Worm (Caenorhabditis elegans): Measurements from ENCODE around the gene hda-4.

Gene hda-4

ce11 chrX:16731167-16731566 lies 1.8 kb downstream of the hda-4 start:
- TF ChIP-seq unc-62 (GFP tag; optimal IDR thresholded peaks at IDR 0.05), result no peak

DNA sequence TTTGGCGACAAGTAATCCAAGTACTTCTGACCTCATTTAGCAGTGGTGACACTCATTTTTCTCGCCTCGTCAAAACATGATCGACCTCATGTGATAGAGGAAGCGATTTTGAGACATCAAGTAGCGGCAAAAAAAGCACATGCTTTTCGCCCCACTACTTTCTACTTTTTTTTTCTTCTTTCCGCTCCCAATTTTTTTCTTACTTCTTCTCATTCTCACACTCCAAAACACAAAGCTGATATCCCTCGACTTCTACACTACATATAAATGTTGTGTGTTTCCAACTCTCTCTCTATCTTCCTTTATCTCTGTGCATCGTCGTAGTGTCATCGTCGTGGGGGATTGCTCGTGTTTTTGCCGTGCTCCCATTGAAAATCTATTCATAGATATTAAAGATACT lies 2.9 kb downstream of the hda-4 start:
- no peak for TF ChIP-seq unc-62 (GFP tag; optimal IDR thresholded peaks at IDR 0.05)

DNA sequence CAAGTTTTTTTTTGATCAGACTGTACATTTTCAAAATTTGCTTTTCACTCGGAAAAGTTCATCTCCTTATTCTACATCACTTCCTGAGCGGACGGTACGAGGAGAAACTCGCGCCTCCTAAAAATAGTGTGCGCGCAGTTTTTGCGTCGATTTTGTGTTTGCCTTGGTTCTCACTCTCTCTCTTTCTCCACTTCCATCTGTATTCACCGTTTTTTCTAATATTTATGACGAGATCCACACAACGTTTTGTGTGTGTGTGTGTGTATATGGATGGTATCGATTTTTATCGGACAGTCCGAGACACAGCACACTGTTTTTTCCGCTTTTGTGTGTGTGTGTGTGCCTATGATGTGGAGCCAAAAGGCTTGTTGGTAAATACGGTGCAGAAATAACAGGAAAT lies 4.1 kb downstream of the hda-4 start:
- no peak for TF ChIP-seq unc-62 (GFP tag; optimal IDR thresholded peaks at IDR 0.05)

DNA sequence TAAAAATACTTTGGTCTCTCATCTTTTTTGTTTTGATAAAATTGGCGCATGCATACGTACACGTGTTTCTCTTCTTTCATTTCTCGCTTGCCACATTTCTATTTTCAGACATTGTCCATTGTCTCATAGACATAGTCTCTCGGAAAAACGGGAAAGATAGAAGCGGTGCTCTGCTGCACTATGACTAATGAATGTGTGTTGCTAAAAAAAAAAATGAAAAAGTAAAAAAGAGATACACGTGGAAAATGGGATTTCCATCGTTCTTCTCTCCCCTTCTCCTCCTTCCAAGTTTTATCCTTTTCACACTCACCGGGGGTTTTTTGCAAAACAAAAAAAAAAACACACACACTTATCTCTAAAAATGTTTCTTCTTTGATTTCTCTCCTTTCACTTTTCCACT lies 5.6 kb downstream of the hda-4 start:
- TF ChIP-seq unc-62 (GFP tag; optimal IDR thresholded peaks at IDR 0.05), result no peak

DNA sequence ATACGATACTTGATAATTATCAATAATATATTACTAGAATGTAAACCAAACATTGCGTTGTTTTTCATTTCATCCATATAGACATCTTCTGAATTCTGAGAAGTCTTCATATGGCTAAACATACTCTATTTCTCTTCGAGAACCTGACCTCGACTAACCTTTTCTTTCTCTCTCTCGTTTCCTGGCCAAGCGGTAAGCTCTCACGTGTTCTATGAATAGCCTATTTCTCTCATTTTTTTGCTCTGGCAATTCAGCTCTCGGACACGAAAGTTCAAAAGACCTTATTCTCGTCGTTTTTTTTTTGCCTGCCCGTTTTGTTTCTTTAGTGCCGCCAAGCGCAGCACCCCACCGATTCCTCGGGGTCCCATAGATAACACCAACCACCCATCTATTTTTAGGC lies 8.1 kb downstream of the hda-4 start:
- TF ChIP-seq unc-62 (GFP tag; optimal IDR thresholded peaks at IDR 0.05), result no peak

- no peak for TF ChIP-seq unc-62 (GFP tag; optimal IDR thresholded peaks at IDR 0.05)
Observed at ce11 chrX:16744940-16745339, 15.6 kb downstream of the hda-4 start, which contains the start of gene C10E2.2. Gene C10E2.2, plus strand, starts transcription at chrX:16745240.

ce11 chrX:16752196-16752595 lies 22.8 kb downstream of the hda-4 start:
- TF ChIP-seq unc-62 (GFP tag; optimal IDR thresholded peaks at IDR 0.05), result no peak

DNA sequence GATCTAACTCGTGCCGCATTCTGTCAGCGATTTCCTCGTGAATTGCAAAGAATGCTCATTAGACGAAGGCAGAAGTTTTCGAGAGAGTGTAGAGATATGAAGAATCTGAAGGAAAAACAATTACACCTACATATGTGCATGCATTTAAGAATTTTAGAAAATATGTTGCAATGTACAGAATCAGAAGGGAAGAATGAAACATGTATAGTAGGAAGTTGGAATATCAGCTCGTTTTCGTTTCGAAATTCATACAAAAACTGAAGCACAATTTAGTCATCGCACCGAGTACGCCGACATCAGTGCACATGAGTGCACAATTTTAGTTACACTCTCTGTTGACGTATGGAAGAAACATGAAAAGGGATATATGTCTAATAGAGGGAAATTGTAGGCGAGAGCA lies 25.1 kb downstream of the hda-4 start, which contains the start of gene C10E2.5:
Gene C10E2.5, minus strand, starts transcription at position 101 of the 400 bp plus-strand sequence.
- TF ChIP-seq unc-62 (GFP tag; optimal IDR thresholded peaks at IDR 0.05), result no peak

ce11 chrX:16762529-16762928 lies 33.2 kb downstream of the hda-4 start, which contains the start of gene C10E2.1:
Gene C10E2.1, plus strand, starts transcription at chrX:16762829.
- no peak for TF ChIP-seq unc-62 (GFP tag; optimal IDR thresholded peaks at IDR 0.05)

DNA sequence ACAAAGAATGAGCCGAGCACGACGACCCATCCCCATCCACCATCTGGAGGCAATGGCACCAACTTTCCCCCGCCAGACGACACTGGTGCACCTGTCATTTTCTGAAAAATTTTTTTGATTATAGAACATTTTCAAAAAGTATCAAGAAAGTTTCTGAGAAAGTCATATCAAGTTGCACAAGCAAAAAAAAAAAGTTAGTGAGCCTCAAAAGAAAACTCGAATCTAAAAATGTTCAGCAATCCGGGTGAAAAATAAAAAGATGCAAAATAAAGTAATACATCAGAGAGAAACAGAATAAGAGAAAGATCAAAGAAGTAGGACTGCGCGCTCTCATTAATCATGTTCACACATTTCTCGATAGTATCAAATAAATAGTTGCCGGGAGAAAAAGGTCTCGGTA lies 41.0 kb downstream of the hda-4 start, which contains the start of gene mct-6:
Gene mct-6, minus strand, starts transcription at position 101 of the 400 bp plus-strand sequence.
- TF ChIP-seq unc-62 (GFP tag; optimal IDR thresholded peaks at IDR 0.05), result no peak

ce11 chrX:16770919-16771318 lies 41.6 kb downstream of the hda-4 start:
- TF ChIP-seq unc-62 (GFP tag; optimal IDR thresholded peaks at IDR 0.05), result no peak

DNA sequence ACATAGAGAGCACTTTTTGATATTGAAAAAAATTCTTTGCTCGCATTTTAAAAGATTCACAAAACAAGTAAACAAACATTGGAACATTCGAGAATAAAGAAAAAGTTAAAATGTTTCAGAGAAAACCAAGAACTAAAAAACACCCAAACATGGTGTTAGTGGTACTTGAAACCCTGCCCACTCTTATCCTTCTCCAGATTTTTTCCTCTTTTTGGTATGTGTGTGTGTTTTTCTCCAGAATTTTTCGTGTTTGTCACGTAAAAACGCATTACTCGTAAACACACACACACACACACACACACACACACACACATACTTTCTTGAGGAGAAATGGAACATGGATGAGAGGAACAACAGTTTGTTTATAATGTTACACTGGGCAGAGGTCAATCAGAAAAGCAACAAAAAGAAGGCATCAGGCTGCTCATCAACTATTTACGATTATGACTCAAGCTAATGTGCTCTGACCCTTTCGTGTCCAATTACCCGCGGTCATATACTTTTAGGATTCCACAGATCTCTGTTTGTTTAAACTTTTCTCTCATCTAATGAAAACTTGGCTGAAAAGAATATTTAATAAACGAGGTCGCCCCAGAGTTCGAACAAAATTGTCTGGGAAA lies 42.9 kb downstream of the hda-4 start:
- no peak for TF ChIP-seq unc-62 (GFP tag; optimal IDR thresholded peaks at IDR 0.05)

- TF ChIP-seq unc-62 (GFP tag; optimal IDR thresholded peaks at IDR 0.05), result no peak
Observed at ce11 chrX:16773421-16773820, 44.1 kb downstream of the hda-4 start.

- no peak for TF ChIP-seq unc-62 (GFP tag; optimal IDR thresholded peaks at IDR 0.05)
Observed at ce11 chrX:16775335-16775835, 46.0 kb downstream of the hda-4 start.

DNA sequence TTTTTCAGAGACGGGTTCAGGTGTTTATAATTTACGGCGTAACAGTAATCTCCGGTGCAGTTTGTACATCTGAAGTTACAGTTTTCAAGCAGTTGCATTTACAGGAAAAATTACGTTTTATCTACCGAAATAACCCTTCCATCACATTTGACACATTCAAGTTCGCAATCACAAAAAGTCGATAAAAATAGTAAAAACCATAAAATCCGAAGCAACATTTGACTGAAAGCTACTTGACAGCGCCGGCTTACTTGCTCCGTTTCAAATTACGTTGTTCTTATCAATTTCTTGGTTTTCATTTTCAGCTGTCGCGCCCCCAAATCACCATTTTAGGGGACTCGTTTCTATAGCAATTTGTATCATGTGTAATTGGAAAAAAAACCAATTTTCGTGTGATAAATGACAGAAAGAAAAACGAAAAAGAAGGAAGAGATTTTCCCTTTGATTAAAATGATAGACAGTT lies 53.5 kb downstream of the hda-4 start, which contains the start of gene T01C8.3:
Gene T01C8.3, minus strand, starts transcription at position 413 of the 463 bp plus-strand sequence.
- no peak for TF ChIP-seq unc-62 (GFP tag; optimal IDR thresholded peaks at IDR 0.05)

DNA sequence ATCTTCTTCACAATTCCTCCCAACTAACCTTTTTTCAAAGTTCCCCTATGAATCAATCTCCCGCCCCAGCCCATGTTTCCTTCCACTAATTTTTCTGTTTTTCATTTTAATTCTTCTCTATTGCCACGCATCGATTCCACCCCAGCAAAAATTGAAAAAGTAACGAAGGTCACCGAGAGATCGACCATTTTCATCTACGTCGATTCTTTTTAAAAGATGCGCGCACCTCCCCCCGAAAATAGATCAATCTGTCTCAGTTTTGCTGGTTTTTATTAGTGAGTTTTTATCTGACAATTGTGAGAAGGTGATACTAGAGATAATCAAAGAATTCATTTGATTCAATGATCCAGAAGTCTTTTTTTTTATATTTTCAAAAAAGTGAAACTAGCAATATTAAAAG lies 54.7 kb downstream of the hda-4 start:
- TF ChIP-seq unc-62 (GFP tag; optimal IDR thresholded peaks at IDR 0.05), result no peak

ce11 chrX:16786021-16786488 lies 56.7 kb downstream of the hda-4 start, which contains the start of gene T01C8.2:
Gene T01C8.2, plus strand, starts transcription at chrX:16786438.
- no peak for TF ChIP-seq unc-62 (GFP tag; optimal IDR thresholded peaks at IDR 0.05)

Data from whole organism, dauer.